Worm (Caenorhabditis elegans): ENCODE measurements around the gene B0546.5.

The B0546.5 gene

DNA sequence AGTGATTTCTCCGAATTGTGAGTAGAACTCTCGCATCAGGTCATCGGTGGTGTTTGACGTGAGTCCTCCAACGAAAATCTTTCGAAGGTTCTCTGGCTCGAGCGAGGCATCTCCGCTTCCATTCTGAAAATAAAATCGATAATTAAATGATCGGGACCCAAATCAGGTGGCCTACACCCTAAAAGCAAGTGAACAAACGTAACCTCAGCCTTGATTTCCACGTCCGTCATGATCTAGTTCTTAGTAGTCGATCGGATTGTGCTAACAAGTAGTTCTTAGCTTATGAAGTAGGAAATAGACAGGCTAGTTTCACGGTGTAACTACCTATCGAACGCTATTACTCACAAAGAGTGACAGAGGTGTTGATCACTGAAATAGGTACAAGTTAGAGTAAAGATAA is 51.7 kb downstream of the B0546.5 start (continued):
- no peak for TF ChIP-seq snpc-1.1 (tag; optimal IDR thresholded peaks at IDR 0.05; ENCODE audit: insufficient read depth)
- no peak for TF ChIP-seq madf-8 (GFP tag; conservative IDR thresholded peaks at IDR 0.05)
- TF ChIP-seq rpc-1 (optimal IDR thresholded peaks at IDR 0.05) = no peak
- no peak for TF ChIP-seq rpc-1 (tag; optimal IDR thresholded peaks at IDR 0.05)
- peak; percentile 58; the same call in 1 of the 2 replicates for TF ChIP-seq lin-26 (GFP tag; IDR thresholded peaks at IDR 0.05)
- TF ChIP-seq B0336.3 (GFP tag; IDR thresholded peaks at IDR 0.05) = peak; percentile 77; the same call in 1 of the 2 replicates
- TF ChIP-seq gei-17 (GFP tag; optimal IDR thresholded peaks at IDR 0.05) = no peak
- peak; percentile 27; the same call in 1 of the 2 replicates for TF ChIP-seq hmg-1.2 (GFP tag; IDR thresholded peaks at IDR 0.05)
- TF ChIP-seq dpff-1 (tag; optimal IDR thresholded peaks at IDR 0.05) = no peak
- no peak for TF ChIP-seq ccch-3 (GFP tag; optimal IDR thresholded peaks at IDR 0.05)
- no peak for TF ChIP-seq nhr-120 (GFP tag; IDR thresholded peaks at IDR 0.05)
- no peak for TF ChIP-seq die-1 (tag; optimal IDR thresholded peaks at IDR 0.05)
- no peak for TF ChIP-seq nfyb-1 (GFP tag; IDR thresholded peaks at IDR 0.05)
- peak; percentile 25 for TF ChIP-seq lin-54 (GFP tag; optimal IDR thresholded peaks at IDR 0.05)
